Fruit fly (Drosophila melanogaster): ENCODE data around the gene Mau2.
A peak's percentile ranks its signal among the peaks of the same experiment; 100 is the strongest.

Mau2 gene

DNA sequence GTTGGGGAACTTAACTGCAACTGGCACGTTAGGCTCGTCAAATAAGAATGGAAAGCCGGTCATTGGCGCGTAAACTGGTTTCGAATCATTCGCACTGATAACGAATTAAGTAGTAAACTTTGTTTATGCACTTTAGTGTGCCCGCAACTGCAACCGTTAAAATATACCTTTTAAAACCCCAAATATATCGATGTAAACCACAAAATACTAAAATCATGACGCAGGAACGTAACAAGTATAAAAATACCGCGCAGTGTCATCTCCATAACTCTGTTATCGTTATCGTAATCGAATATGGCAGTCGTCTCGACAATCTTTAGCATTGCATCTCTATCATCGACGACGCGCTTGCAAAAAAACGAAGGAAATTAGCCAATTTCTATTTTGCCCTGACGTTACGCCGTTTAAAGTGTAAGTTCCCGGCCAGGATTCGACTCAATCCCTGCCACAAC lies 16.3 kb downstream of the Mau2 start, which contains the start of the genes CG31344 and Caf1-55 (continued):
- TF ChIP-seq crp (GFP tag; optimal IDR thresholded peaks at IDR 0.05) (peak in 1 of 2 experiments; percentile 40), NfI (GFP tag; optimal IDR thresholded peaks at IDR 0.05) (no peak), Opbp (GFP tag; IDR thresholded peaks at IDR 0.05; ENCODE audit: partially characterized antibody) (peak; percentile 49; the same call in 1 of the 3 replicates), D19A (tag; optimal IDR thresholded peaks at IDR 0.05) (no peak), p53 (GFP tag; optimal IDR thresholded peaks at IDR 0.05) (no peak), jigr1 (GFP tag; IDR thresholded peaks at IDR 0.05) (no peak), abd-A (tag; optimal IDR thresholded peaks at IDR 0.05) (no peak), CG6654 (GFP tag; optimal IDR thresholded peaks at IDR 0.05) (no peak), btn (GFP tag; optimal IDR thresholded peaks at IDR 0.05) (no peak), Hand (GFP tag; optimal IDR thresholded peaks at IDR 0.05) (no peak), CG30403 (GFP tag; optimal IDR thresholded peaks at IDR 0.05) (peak; percentile 18), dm (GFP tag; optimal IDR thresholded peaks at IDR 0.05) (peak; percentile 60), nerfin-1 (tag; optimal IDR thresholded peaks at IDR 0.05) (no peak), gce (GFP tag; IDR thresholded peaks at IDR 0.05) (no peak), CG13424 (tag; optimal IDR thresholded peaks at IDR 0.05) (no peak), hbn (GFP tag; IDR thresholded peaks at IDR 0.05; ENCODE audit: partially characterized antibody) (peak; percentile 79), amos (GFP tag; IDR thresholded peaks at IDR 0.05; ENCODE audit: partially characterized antibody) (peak; percentile 78), CG12155 (GFP tag; optimal IDR thresholded peaks at IDR 0.05) (peak; percentile 12), HmgD (GFP tag; optimal IDR thresholded peaks at IDR 0.05) (no peak), CG4617 (GFP tag; optimal IDR thresholded peaks at IDR 0.05; ENCODE audit: borderline replicate concordance) (peak; percentile 66), E2f2 (GFP tag; IDR thresholded peaks at IDR 0.05) (peak; percentile 82), CG13775 (GFP tag; optimal IDR thresholded peaks at IDR 0.05) (no peak), CG1832 (GFP tag; optimal IDR thresholded peaks at IDR 0.05) (no peak), CG12942 (GFP tag; optimal IDR thresholded peaks at IDR 0.05) (no peak), CG6175 (GFP tag; IDR thresholded peaks at IDR 0.05) (no peak), CG8359 (GFP tag; optimal IDR thresholded peaks at IDR 0.05; ENCODE audit: borderline replicate concordance) (no peak), lmd (GFP tag; IDR thresholded peaks at IDR 0.05) (no peak), CG9727 (GFP tag; optimal IDR thresholded peaks at IDR 0.05) (no peak), CG12391 (tag; optimal IDR thresholded peaks at IDR 0.05) (peak; percentile 54), CG4360 (GFP tag; IDR thresholded peaks at IDR 0.05) (no peak), Stat92E (GFP tag; optimal IDR thresholded peaks at IDR 0.05) (peak in 1 of 3 experiments; percentile 69), jumu (GFP tag; optimal IDR thresholded peaks at IDR 0.05) (peak; percentile 9), YL-1 (GFP tag; optimal IDR thresholded peaks at IDR 0.05) (peak; percentile 81), CG15269 (tag; optimal IDR thresholded peaks at IDR 0.05) (no peak), CG12299 (tag; optimal IDR thresholded peaks at IDR 0.05) (peak; percentile 2), CG11723 (GFP tag; optimal IDR thresholded peaks at IDR 0.05) (no peak), CG3995 (GFP tag; optimal IDR thresholded peaks at IDR 0.05) (peak; percentile 78), CG12744 (GFP tag; optimal IDR thresholded peaks at IDR 0.05) (no peak), Gug (GFP tag; IDR thresholded peaks at IDR 0.05) (no peak), Meics (GFP tag; optimal IDR thresholded peaks at IDR 0.05) (no peak), CG15479 (GFP tag; optimal IDR thresholded peaks at IDR 0.05) (no peak), Hr39 (optimal IDR thresholded peaks at IDR 0.05) (no peak), CG8388 (GFP tag; optimal IDR thresholded peaks at IDR 0.05) (no peak), CG7786 (GFP tag; optimal IDR thresholded peaks at IDR 0.05) (peak; percentile 17), Hsf (GFP tag; optimal IDR thresholded peaks at IDR 0.05) (peak; percentile 1), Tbp (GFP tag; optimal IDR thresholded peaks at IDR 0.05) (no peak), org-1 (GFP tag; optimal IDR thresholded peaks at IDR 0.05) (no peak), fd64A (GFP tag; optimal IDR thresholded peaks at IDR 0.05) (no peak), danr (GFP tag; IDR thresholded peaks at IDR 0.05) (no peak), CG1792 (GFP tag; optimal IDR thresholded peaks at IDR 0.05) (no peak), run (tag; optimal IDR thresholded peaks at IDR 0.05) (no peak)

Data from whole organism, embryonic.